Fruit fly (Drosophila melanogaster): ENCODE data around the gene tko.

Gene tko

DNA sequence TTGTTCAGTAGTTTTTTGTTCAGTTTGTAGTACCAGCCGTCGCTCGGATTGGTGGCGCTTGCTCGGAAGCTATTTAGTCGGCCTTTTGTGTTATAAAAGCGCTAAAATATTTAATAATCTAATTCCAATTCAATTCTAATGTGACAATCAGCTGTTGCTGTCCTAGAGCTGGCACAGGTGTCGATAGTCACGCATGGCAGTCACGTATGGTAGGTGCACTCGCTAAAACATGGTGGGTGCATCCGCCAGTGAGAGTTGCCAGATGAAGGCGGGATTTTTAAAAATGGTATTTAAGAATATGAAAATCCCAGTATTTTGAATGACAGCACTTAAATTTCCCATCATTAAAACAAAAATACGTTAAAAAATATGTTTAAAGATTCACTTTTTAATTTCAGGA is at the start of gene tko (continued):
- TF ChIP-seq CG4328 (GFP tag; optimal IDR thresholded peaks at IDR 0.05): no peak
- peak; percentile 67 for TF ChIP-seq Dref (GFP tag; IDR thresholded peaks at IDR 0.05)
- TF ChIP-seq Scr (GFP tag; IDR thresholded peaks at IDR 0.05; ENCODE audit: partially characterized antibody): peak; percentile 90
- TF ChIP-seq gce (GFP tag; IDR thresholded peaks at IDR 0.05): no peak
- no peak for TF ChIP-seq ac (GFP tag; optimal IDR thresholded peaks at IDR 0.05)
- no peak for TF ChIP-seq dati (GFP tag; IDR thresholded peaks at IDR 0.05)
- no peak for TF ChIP-seq CG6765 (GFP tag; optimal IDR thresholded peaks at IDR 0.05)
- TF ChIP-seq peb (GFP tag; IDR thresholded peaks at IDR 0.05): no peak
- TF ChIP-seq row (GFP tag; IDR thresholded peaks at IDR 0.05): peak; percentile 40; the same call in 2 of the 3 replicates
- no peak for TF ChIP-seq Sox102F (GFP tag; optimal IDR thresholded peaks at IDR 0.05)
- TF ChIP-seq NfI (GFP tag; optimal IDR thresholded peaks at IDR 0.05): no peak
- TF ChIP-seq gro (GFP tag; optimal IDR thresholded peaks at IDR 0.05): no peak
- TF ChIP-seq CG5953 (GFP tag; IDR thresholded peaks at IDR 0.05): no peak
- no peak for TF ChIP-seq CG31365 (tag; optimal IDR thresholded peaks at IDR 0.05)
- no peak; the same call in 2 of the 3 replicates for TF ChIP-seq Dbx (GFP tag; IDR thresholded peaks at IDR 0.05)
- TF ChIP-seq Myb (GFP tag; optimal IDR thresholded peaks at IDR 0.05): peak; percentile 91
- TF ChIP-seq bbx (GFP tag; IDR thresholded peaks at IDR 0.05; ENCODE audit: partially characterized antibody): peak; percentile 96
- TF ChIP-seq CG10654 (GFP tag; optimal IDR thresholded peaks at IDR 0.05): no peak
- TF ChIP-seq Bdp1 (GFP tag; optimal IDR thresholded peaks at IDR 0.05): no peak
- TF ChIP-seq Atf3 (GFP tag; optimal IDR thresholded peaks at IDR 0.05): no peak
- TF ChIP-seq ara (GFP tag; IDR thresholded peaks at IDR 0.05): no peak
- TF ChIP-seq pb (GFP tag; optimal IDR thresholded peaks at IDR 0.05): no peak
- TF ChIP-seq Ets65A (GFP tag): no peak
- no peak for TF ChIP-seq bowl (GFP tag; IDR thresholded peaks at IDR 0.05)
- TF ChIP-seq CG10462 (GFP tag; optimal IDR thresholded peaks at IDR 0.05): no peak
- TF ChIP-seq CG34224 (GFP tag; IDR thresholded peaks at IDR 0.05; ENCODE audit: partially characterized antibody): peak; percentile 91
- peak; percentile 73 for TF ChIP-seq MESR4 (GFP tag; optimal IDR thresholded peaks at IDR 0.05)
- no peak for TF ChIP-seq aop (GFP tag; IDR thresholded peaks at IDR 0.05)
- TF ChIP-seq CG30020 (tag; optimal IDR thresholded peaks at IDR 0.05): no peak
- no peak for TF ChIP-seq CG16863 (GFP tag; optimal IDR thresholded peaks at IDR 0.05)
- no peak for TF ChIP-seq slou (GFP tag; optimal IDR thresholded peaks at IDR 0.05)
- TF ChIP-seq sob (GFP tag; IDR thresholded peaks at IDR 0.05): no peak
- peak; percentile 77 for TF ChIP-seq Lhr (GFP tag; optimal IDR thresholded peaks at IDR 0.05)
- TF ChIP-seq br (optimal IDR thresholded peaks at IDR 0.05): no peak
- no peak for TF ChIP-seq eve (GFP tag; optimal IDR thresholded peaks at IDR 0.05)
- TF ChIP-seq hb (GFP tag; IDR thresholded peaks at IDR 0.05; ENCODE audit: partially characterized antibody): peak; percentile 82
- TF ChIP-seq repo (GFP tag; optimal IDR thresholded peaks at IDR 0.05): no peak
- no peak for TF ChIP-seq chn (GFP tag; optimal IDR thresholded peaks at IDR 0.05)
- no peak for TF ChIP-seq CG1832 (GFP tag; optimal IDR thresholded peaks at IDR 0.05)
- TF ChIP-seq cg (GFP tag; optimal IDR thresholded peaks at IDR 0.05): peak; percentile 1
- no peak for TF ChIP-seq CG18619 (GFP tag; optimal IDR thresholded peaks at IDR 0.05)
- TF ChIP-seq CG3065 (GFP tag; optimal IDR thresholded peaks at IDR 0.05): no peak
- TF ChIP-seq bigmax (GFP tag; optimal IDR thresholded peaks at IDR 0.05): no peak
- TF ChIP-seq CG1602 (GFP tag; optimal IDR thresholded peaks at IDR 0.05): peak; percentile 10
- TF ChIP-seq phol (tag; optimal IDR thresholded peaks at IDR 0.05): peak; percentile 76
- no peak for TF ChIP-seq pnt (GFP tag; optimal IDR thresholded peaks at IDR 0.05)
- no peak for TF ChIP-seq da (GFP tag; optimal IDR thresholded peaks at IDR 0.05)
- no peak for TF ChIP-seq cad (GFP tag; optimal IDR thresholded peaks at IDR 0.05)
- no peak for TF ChIP-seq lov (optimal IDR thresholded peaks at IDR 0.05)
- TF ChIP-seq lov (GFP tag; IDR thresholded peaks at IDR 0.05): no peak
- TF ChIP-seq ATbp (GFP tag; optimal IDR thresholded peaks at IDR 0.05): no peak
- no peak for TF ChIP-seq CG8089 (GFP tag; optimal IDR thresholded peaks at IDR 0.05)
- TF ChIP-seq CG1233 (GFP tag; optimal IDR thresholded peaks at IDR 0.05): no peak
